Worm (Caenorhabditis elegans) whole organism, young adult: ENCODE results near the gene F14D12.1.

ENCODE experiments used
- akir-1 ChIP-seq: fragments of 200-800 bp; sonication (Bioruptor generic); optimal IDR thresholded peaks from 2 replicates; lab custom pipeline; 2018; ENCODE audit warnings: mild to moderate bottlenecking, missing genetic modification characterization, moderate library complexity, missing compliant biosample characterization
- aptf-3 ChIP-seq: fragments of 200-800 bp; sonication (Bioruptor generic); IDR thresholded peaks from 2 replicates; pipeline ENCODE4 v1.3.6; 2022; ENCODE audit warnings: missing genetic modification characterization, missing compliant biosample characterization
- dpl-1 ChIP-seq: fragments of 150-350 bp; optimal IDR thresholded peaks from 2 replicates; lab custom pipeline; 2014; ENCODE audit warnings: missing biosample characterization, missing genetic modification reagents, missing genetic modification characterization
- hmg-1.2 ChIP-seq: fragments of 200-800 bp; sonication (Bioruptor generic); IDR thresholded peaks from 2 replicates; pipeline ENCODE4 v1.3.6; 2022; ENCODE audit warnings: missing genetic modification reagents, missing genetic modification characterization, missing compliant biosample characterization

DNA sequence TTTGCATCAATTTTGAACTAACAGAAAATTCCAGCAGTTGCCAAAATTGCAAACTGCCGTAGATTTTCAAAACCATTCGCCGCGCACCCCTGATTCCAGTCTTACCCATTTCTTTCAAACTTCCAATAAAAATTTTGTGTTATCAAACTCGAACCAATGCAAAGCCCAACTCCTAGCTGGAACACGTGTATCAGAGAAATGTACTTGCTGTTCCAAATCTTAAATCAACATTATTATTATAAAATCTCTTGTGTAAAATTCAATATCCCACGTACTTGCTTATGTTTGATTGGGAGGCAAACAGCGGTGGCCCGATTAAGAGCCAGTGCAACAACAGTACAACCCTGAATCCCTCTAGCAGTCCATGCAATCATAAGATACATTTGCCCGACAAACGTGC is 40.5 kb downstream of the F14D12.1 start:
- no peak for TF ChIP-seq dpl-1 (GFP tag; lab: Kevin White, UChicago)
- no peak for TF ChIP-seq aptf-3 (GFP tag; lab: Robert Waterston, UW)
- TF ChIP-seq akir-1 (GFP tag; lab: Kevin White, UChicago), result no peak
- no peak for TF ChIP-seq hmg-1.2
